Fruit fly (Drosophila melanogaster): ENCODE results near the gene Ubc7.
A peak's percentile ranks its signal among the peaks of the same experiment; 100 is the strongest.

Gene Ubc7

DNA sequence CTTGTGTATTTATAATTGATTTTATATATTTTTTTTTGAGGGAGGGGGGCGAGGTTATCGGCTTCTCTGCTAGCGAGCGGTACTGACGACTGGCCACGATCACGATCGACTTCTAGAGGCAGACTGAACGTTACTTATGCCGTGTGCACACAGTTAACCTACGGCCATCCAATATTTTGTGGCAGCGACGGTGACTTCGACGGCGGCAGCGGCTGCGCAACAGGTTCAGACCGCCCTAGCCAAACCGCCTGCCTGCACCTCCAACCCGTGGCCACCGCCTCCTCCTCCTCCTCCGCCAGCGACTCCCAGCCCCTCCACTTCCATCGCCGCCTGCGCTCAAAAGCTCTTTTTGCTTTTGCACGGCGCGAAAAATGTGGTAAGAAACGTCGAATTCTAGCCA is 28.0 kb downstream of the Ubc7 start, which contains the start of gene CG9782:
Gene CG9782, minus strand, starts transcription at position 128 of the 400 bp plus-strand sequence.
- TF ChIP-seq CG17801 (GFP tag; optimal IDR thresholded peaks at IDR 0.05; ENCODE audit: partially characterized antibody) = no peak

DNA sequence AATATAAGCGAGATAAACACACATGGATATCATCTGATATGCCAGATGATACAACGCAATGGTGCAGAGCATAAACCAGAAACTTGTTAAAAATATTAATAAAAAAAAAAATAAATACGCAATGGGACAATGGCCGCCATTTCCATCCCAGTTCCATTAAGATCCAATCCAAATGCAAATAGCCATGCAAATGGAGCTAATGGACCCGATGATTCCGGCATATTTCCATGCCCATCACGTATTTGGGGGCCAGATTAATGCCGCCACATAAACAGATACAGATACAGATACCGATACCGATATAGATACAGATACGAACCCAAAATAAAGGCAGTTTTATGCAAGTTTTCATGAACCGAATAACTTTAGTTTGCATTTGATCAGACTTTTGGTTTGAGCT is 30.0 kb downstream of the Ubc7 start:
- TF ChIP-seq CG17801 (GFP tag; optimal IDR thresholded peaks at IDR 0.05; ENCODE audit: partially characterized antibody) = no peak

- no peak for TF ChIP-seq CG17801 (GFP tag; optimal IDR thresholded peaks at IDR 0.05; ENCODE audit: partially characterized antibody)
These were observed 31.0 kb downstream of the Ubc7 start for dm6 chrX:16624519-16624918.

- no peak for TF ChIP-seq CG17801 (GFP tag; optimal IDR thresholded peaks at IDR 0.05; ENCODE audit: partially characterized antibody)
These were observed 38.7 kb downstream of the Ubc7 start, which contains the start of gene CG9777 for dm6 chrX:16632135-16632534. Gene CG9777 (minus strand): TSS chrX:16632235.

- no peak for TF ChIP-seq CG17801 (GFP tag; optimal IDR thresholded peaks at IDR 0.05; ENCODE audit: partially characterized antibody)
These were observed 39.9 kb downstream of the Ubc7 start for dm6 chrX:16633181-16633957.

dm6 chrX:16637106-16637590 is 43.7 kb downstream of the Ubc7 start, which contains the start of gene Rok:
Gene Rok (minus strand): TSS chrX:16637414.
- no peak for TF ChIP-seq CG17801 (GFP tag; optimal IDR thresholded peaks at IDR 0.05; ENCODE audit: partially characterized antibody)

- peak; percentile 89 for TF ChIP-seq CG17801 (GFP tag; optimal IDR thresholded peaks at IDR 0.05; ENCODE audit: partially characterized antibody)
These were observed 44.4 kb downstream of the Ubc7 start, which contains the start of gene RpS19a for dm6 chrX:16637594-16638485. Gene RpS19a (plus strand): TSS chrX:16637894.

DNA sequence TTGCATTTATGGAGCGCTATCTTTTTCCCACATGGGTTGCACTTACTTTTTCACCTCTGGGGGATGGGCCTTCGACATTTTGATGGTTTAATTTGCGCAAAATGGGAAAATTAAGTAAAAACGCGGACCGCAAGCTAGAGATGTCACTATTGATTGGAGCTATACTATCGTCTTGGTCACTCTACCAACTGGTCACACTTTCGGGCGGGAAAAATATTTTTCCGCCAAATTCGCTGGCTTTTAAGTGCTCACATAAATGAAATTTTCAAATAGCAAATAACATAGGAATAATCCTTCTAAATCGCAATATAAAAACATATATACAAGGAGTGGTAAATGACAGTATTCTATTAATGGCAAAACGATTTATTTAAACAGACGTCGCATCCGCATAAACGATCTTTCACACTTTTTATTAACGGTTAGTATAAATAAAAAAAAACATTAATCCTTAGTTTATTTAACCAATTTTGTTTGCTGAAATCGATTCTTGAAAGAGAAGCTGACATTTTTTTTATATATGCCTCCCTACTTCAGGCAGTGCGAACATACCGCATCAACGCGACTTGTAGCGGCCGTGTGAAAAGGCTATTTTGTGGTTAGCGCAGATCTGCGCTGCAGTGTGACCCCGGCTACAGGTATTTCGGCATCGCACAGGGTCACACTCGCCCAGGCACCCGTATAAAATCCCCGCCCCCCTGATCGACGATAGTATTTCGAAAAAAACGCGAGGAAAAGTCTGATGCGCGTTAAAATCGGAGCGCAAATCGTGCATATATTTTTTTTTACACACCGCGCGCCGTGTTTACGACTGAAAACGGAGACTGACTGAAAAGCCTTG is 47.0 kb downstream of the Ubc7 start, which contains the start of the genes SNRPG and mthl1:
Gene SNRPG, minus strand, starts transcription at position 160 of the 841 bp plus-strand sequence.
Gene mthl1, plus strand, starts transcription at position 709 of the 841 bp plus-strand sequence.
- TF ChIP-seq CG17801 (GFP tag; optimal IDR thresholded peaks at IDR 0.05; ENCODE audit: partially characterized antibody) = no peak

DNA sequence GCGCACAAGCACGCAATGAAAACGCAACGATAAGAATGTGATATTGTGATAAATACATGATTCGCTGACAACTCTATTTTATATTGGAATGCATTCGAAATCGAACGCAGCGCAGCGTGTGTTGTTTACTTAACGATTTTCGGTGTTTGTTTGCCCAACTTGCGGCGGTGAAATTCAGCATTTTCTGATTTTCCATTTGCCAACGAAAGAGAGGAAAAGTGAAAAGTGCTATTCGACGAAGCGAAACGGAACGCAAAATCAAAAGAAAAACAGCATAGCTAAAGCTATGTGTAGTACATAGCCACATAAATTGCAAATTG is 47.6 kb downstream of the Ubc7 start:
- no peak for TF ChIP-seq CG17801 (GFP tag; optimal IDR thresholded peaks at IDR 0.05; ENCODE audit: partially characterized antibody)

- no peak for TF ChIP-seq CG17801 (GFP tag; optimal IDR thresholded peaks at IDR 0.05; ENCODE audit: partially characterized antibody)
These were observed 50.0 kb downstream of the Ubc7 start for dm6 chrX:16643363-16643946.

DNA sequence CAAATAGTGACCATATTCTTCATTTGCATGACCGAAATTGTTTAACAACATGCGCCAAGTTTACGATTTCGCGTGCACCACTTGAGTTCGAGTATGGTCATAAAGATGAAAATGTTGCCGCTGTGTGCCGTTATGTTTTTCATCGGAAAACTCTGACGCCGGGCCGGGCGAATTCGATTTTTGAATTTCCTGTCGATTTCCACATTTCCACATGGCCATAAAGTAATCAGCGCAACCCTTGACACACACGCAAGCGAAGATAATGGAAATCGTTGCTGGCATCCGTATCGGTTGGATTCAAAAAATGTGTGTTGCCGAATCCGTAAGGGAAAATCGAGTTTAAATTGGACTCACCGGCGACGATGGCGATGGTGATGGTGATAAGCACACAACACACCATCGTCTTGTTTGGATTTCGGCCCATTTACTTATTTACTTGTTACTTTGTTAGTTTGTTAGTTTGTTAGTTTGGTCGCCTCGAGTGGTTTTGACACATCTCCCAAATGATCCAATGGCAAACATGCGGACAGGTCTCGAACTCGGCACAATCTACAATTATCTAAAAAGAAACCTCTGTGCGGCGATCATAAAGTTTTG is 51.2 kb downstream of the Ubc7 start:
- TF ChIP-seq CG17801 (GFP tag; optimal IDR thresholded peaks at IDR 0.05; ENCODE audit: partially characterized antibody) = no peak
